Worm (Caenorhabditis elegans): Measurements from ENCODE around the gene nhr-177.

DNA sequence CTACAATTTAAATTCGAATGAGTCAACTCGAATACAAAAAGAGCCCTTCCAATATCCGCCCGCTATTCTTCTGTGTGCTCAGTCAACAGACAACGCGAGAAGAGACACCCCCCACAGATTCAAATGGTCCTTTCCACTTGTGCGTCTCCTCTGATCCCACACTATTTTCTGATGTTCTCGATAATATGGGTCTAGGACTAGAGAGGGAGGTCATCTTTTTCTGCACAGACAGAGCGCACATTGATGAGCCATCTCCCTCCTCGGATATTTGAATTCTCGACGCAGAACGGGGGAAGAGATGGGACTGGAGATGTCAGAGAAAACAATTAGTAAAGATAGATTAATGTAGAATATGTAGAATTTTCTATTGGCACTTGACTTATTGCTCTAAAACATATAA is 39.4 kb upstream of the nhr-177 start:
- TF ChIP-seq ama-1 (optimal IDR thresholded peaks at IDR 0.05) (no peak), ceh-13 (GFP tag; optimal IDR thresholded peaks at IDR 0.05) (no peak), F13C5.2 (tag; optimal IDR thresholded peaks at IDR 0.05) (no peak), pes-1 (GFP tag; IDR thresholded peaks at IDR 0.05) (no peak), B0310.2 (tag; optimal IDR thresholded peaks at IDR 0.05) (no peak), flt-1 (GFP tag; IDR thresholded peaks at IDR 0.05) (no peak; the same call in 1 of the 2 replicates), hnd-1 (tag; optimal IDR thresholded peaks at IDR 0.05) (no peak)
